Fruit fly (Drosophila melanogaster) whole organism, prepupa: ENCODE results near the gene Josd.
A peak's percentile ranks its signal among the peaks of the same experiment; 100 is the strongest.

Source experiments
- Blimp-1 ChIP-seq: fragments of 200-800 bp; sonication (Bioruptor generic); optimal IDR thresholded peaks from 3 replicates; lab custom pipeline; 2017; ENCODE audit warnings: missing biosample characterization, missing genetic modification characterization, mild to moderate bottlenecking, moderate library complexity, missing genetic modification reagents
- CG10669 ChIP-seq: fragments of 200-800 bp; sonication (Bioruptor generic); optimal IDR thresholded peaks from 3 replicates; lab custom pipeline; 2018; ENCODE audit warnings: missing biosample characterization, mild to moderate bottlenecking, missing genetic modification characterization, moderate library complexity
- CG11762 ChIP-seq: fragments of 200-800 bp; sonication (Bioruptor generic); optimal IDR thresholded peaks from 3 replicates; lab custom pipeline; 2016; ENCODE audit warnings: missing biosample characterization, missing genetic modification characterization; ENCODE audit not compliant: insufficient read depth
- CG11902 ChIP-seq: fragments of 200-800 bp; sonication (Bioruptor generic); optimal IDR thresholded peaks from 3 replicates; lab custom pipeline; 2016; ENCODE audit warnings: missing biosample characterization, missing genetic modification characterization
- CG15336 ChIP-seq: fragments of 200-800 bp; sonication (Bioruptor generic); IDR thresholded peaks from 2 replicates; pipeline ENCODE4 v1.3.6; 2022; ENCODE audit warnings: missing biosample characterization, missing genetic modification characterization
- CG1621 ChIP-seq: fragments of 200-800 bp; sonication (Bioruptor generic); optimal IDR thresholded peaks from 3 replicates; lab custom pipeline; 2018; ENCODE audit warnings: missing biosample characterization, mild to moderate bottlenecking, missing genetic modification characterization
- CG16779 ChIP-seq: fragments of 200-800 bp; sonication (Bioruptor generic); optimal IDR thresholded peaks from 3 replicates; lab custom pipeline; 2017; ENCODE audit warnings: missing biosample characterization, mild to moderate bottlenecking, missing genetic modification characterization
- CG3032 ChIP-seq: fragments of 200-800 bp; optimal IDR thresholded peaks from 2 replicates; lab custom pipeline; 2019; ENCODE audit warnings: missing biosample characterization, mild to moderate bottlenecking, missing genetic modification characterization, moderate library complexity
- CG34406 ChIP-seq: fragments of 200-800 bp; sonication (Bioruptor generic); optimal IDR thresholded peaks from 3 replicates; lab custom pipeline; 2016; ENCODE audit warnings: missing biosample characterization, missing genetic modification characterization
- CG3919 ChIP-seq: fragments of 200-800 bp; sonication (Bioruptor generic); optimal IDR thresholded peaks from 3 replicates; lab custom pipeline; 2016; ENCODE audit warnings: missing biosample characterization, missing genetic modification characterization
- CG4318 ChIP-seq: fragments of 200-800 bp; sonication (Bioruptor generic); optimal IDR thresholded peaks from 3 replicates; lab custom pipeline; 2017; ENCODE audit warnings: missing biosample characterization, mild to moderate bottlenecking, missing genetic modification characterization
- CG6163 ChIP-seq: fragments of 200-800 bp; sonication (Bioruptor generic); IDR thresholded peaks from 3 replicates; pipeline ENCODE4 v1.3.6; 2022; ENCODE audit warnings: missing biosample characterization, missing genetic modification characterization
- CG6276 ChIP-seq: fragments of 200-800 bp; sonication (Bioruptor generic); optimal IDR thresholded peaks from 2 replicates; lab custom pipeline; 2017; ENCODE audit warnings: missing biosample characterization, mild to moderate bottlenecking, missing genetic modification characterization
- CG6792 ChIP-seq: fragments of 200-800 bp; sonication (Bioruptor generic); optimal IDR thresholded peaks from 3 replicates; lab custom pipeline; 2016; ENCODE audit warnings: missing biosample characterization, missing genetic modification characterization
- CG6808 ChIP-seq: fragments of 200-800 bp; sonication (Bioruptor generic); optimal IDR thresholded peaks from 3 replicates; lab custom pipeline; 2017; ENCODE audit warnings: missing biosample characterization, missing genetic modification characterization, mild to moderate bottlenecking, moderate library complexity, missing genetic modification reagents
- CG6854 ChIP-seq: fragments of 200-800 bp; sonication (Bioruptor generic); optimal IDR thresholded peaks from 2 replicates; lab custom pipeline; 2017; ENCODE audit warnings: missing biosample characterization, mild to moderate bottlenecking, missing genetic modification characterization
- CG7368 ChIP-seq: fragments of 200-800 bp; sonication (Bioruptor generic); optimal IDR thresholded peaks from 3 replicates; lab custom pipeline; 2016; ENCODE audit warnings: missing biosample characterization, missing genetic modification characterization
- CG8119 ChIP-seq: fragments of 200-800 bp; sonication (Bioruptor generic); IDR thresholded peaks from 3 replicates; pipeline ENCODE4 v1.3.6; 2022; ENCODE audit warnings: missing biosample characterization, missing genetic modification characterization
- CG8319 ChIP-seq: fragments of 200-800 bp; sonication (Bioruptor generic); optimal IDR thresholded peaks from 3 replicates; lab custom pipeline; 2016; ENCODE audit warnings: missing biosample characterization, missing genetic modification characterization
- CG8632 ChIP-seq: fragments of 200-800 bp; sonication (Bioruptor generic); optimal IDR thresholded peaks from 3 replicates; lab custom pipeline; 2016; ENCODE audit warnings: missing biosample characterization, missing genetic modification characterization
- CG9139 ChIP-seq: fragments of 200-800 bp; sonication (Bioruptor generic); optimal IDR thresholded peaks from 3 replicates; lab custom pipeline; 2017; ENCODE audit warnings: missing biosample characterization, mild to moderate bottlenecking, missing genetic modification characterization
- Eip75B ChIP-seq: fragments of 200-800 bp; sonication (Bioruptor generic); optimal IDR thresholded peaks from 3 replicates; lab custom pipeline; 2016; ENCODE audit warnings: missing biosample characterization, missing genetic modification characterization
- Eip78C ChIP-seq: fragments of 200-800 bp; sonication (Bioruptor generic); peaks from one replicate; lab custom pipeline; 2016; ENCODE audit warnings: missing biosample characterization, missing genetic modification characterization
- Eip93F ChIP-seq: fragments of 200-800 bp; sonication (Bioruptor generic); optimal IDR thresholded peaks from 2 replicates; lab custom pipeline; 2016; ENCODE audit warnings: missing biosample characterization, mild to moderate bottlenecking, missing genetic modification characterization
- Ets21C ChIP-seq: fragments of 200-800 bp; sonication (Bioruptor generic); optimal IDR thresholded peaks from 3 replicates; lab custom pipeline; 2016; ENCODE audit warnings: missing biosample characterization, missing genetic modification characterization
- Gug ChIP-seq: fragments of 200-800 bp; sonication (Bioruptor generic); IDR thresholded peaks from 2 replicates; pipeline ENCODE4 v1.3.6; 2022; ENCODE audit warnings: missing biosample characterization, missing genetic modification characterization
- Hr38 ChIP-seq: sonication (Bioruptor generic); optimal IDR thresholded peaks from 2 replicates; lab custom pipeline; 2016; ENCODE audit warnings: missing biosample characterization, missing genetic modification characterization
- Hr4 ChIP-seq: fragments of 200-800 bp; sonication (Bioruptor generic); optimal IDR thresholded peaks from 3 replicates; lab custom pipeline; 2016; ENCODE audit warnings: missing biosample characterization, missing genetic modification characterization
- Lpt ChIP-seq: fragments of 200-800 bp; sonication (Bioruptor generic); optimal IDR thresholded peaks from 3 replicates; lab custom pipeline; 2016; ENCODE audit warnings: missing biosample characterization, missing genetic modification characterization
- Met ChIP-seq: fragments of 200-800 bp; sonication (Bioruptor generic); optimal IDR thresholded peaks from 3 replicates; lab custom pipeline; 2016; ENCODE audit warnings: missing biosample characterization, missing genetic modification characterization
- OdsH ChIP-seq: fragments of 200-800 bp; sonication (Bioruptor generic); optimal IDR thresholded peaks from 3 replicates; lab custom pipeline; 2016; ENCODE audit warnings: missing biosample characterization, missing genetic modification characterization
- Smox ChIP-seq: fragments of 200-800 bp; sonication (Bioruptor generic); optimal IDR thresholded peaks from 3 replicates; lab custom pipeline; 2016; ENCODE audit warnings: missing biosample characterization, missing genetic modification characterization
- Sox15 ChIP-seq: fragments of 200-800 bp; sonication (Bioruptor generic); optimal IDR thresholded peaks from 3 replicates; lab custom pipeline; 2016; ENCODE audit warnings: missing biosample characterization, missing genetic modification characterization
- acj6 ChIP-seq: fragments of 200-800 bp; sonication (Bioruptor generic); optimal IDR thresholded peaks from 3 replicates; lab custom pipeline; 2016; ENCODE audit warnings: missing biosample characterization, missing genetic modification characterization
- cyc ChIP-seq: fragments of 200-800 bp; sonication (Bioruptor generic); optimal IDR thresholded peaks from 3 replicates; lab custom pipeline; 2016; ENCODE audit warnings: missing biosample characterization, missing genetic modification characterization
- dsx ChIP-seq: fragments of 200-800 bp; optimal IDR thresholded peaks from 3 replicates; lab custom pipeline; 2019; ENCODE audit warnings: missing biosample characterization, mild to moderate bottlenecking, missing genetic modification characterization, moderate library complexity; ENCODE audit not compliant: poor library complexity, severe bottlenecking
- eg ChIP-seq: fragments of 200-800 bp; sonication (Bioruptor generic); IDR thresholded peaks from 3 replicates; pipeline ENCODE4 v1.3.6; 2022; ENCODE audit warnings: missing biosample characterization, missing genetic modification characterization
- esn ChIP-seq: fragments of 200-800 bp; sonication (Bioruptor generic); optimal IDR thresholded peaks from 2 replicates; lab custom pipeline; 2016; ENCODE audit warnings: missing biosample characterization, mild to moderate bottlenecking, missing genetic modification characterization, moderate library complexity
- fkh ChIP-seq: fragments of 200-800 bp; sonication (Bioruptor generic); optimal IDR thresholded peaks from 3 replicates; lab custom pipeline; 2017; ENCODE audit warnings: missing biosample characterization, mild to moderate bottlenecking, missing genetic modification characterization, moderate library complexity
- lz ChIP-seq: fragments of 200-800 bp; sonication (Bioruptor generic); optimal IDR thresholded peaks from 3 replicates; lab custom pipeline; 2016; ENCODE audit warnings: missing biosample characterization, missing genetic modification characterization
- pdm3 ChIP-seq: fragments of 200-800 bp; sonication (Bioruptor generic); optimal IDR thresholded peaks from 3 replicates; lab custom pipeline; 2016; ENCODE audit warnings: missing biosample characterization, missing genetic modification characterization
- salr ChIP-seq, 2 experiments: fragments of 200-800 bp; sonication (Bioruptor generic); optimal IDR thresholded peaks; 3 replicates each; lab custom pipeline; 2016 to 2018; ENCODE audit warnings: missing biosample characterization in 2 of 2, missing genetic modification characterization in 2 of 2, mild to moderate bottlenecking in 1 of 2
- ss ChIP-seq, 2 experiments: fragments of 200-800 bp; sonication (Bioruptor generic); optimal IDR thresholded peaks; 2 replicates in 1 of 2; 3 replicates in 1 of 2; lab custom pipeline; 2017 to 2018; ENCODE audit warnings: mild to moderate bottlenecking in 2 of 2, missing biosample characterization in 2 of 2, missing genetic modification characterization in 2 of 2, moderate library complexity in 1 of 2
- svp ChIP-seq: fragments of 200-800 bp; sonication (Bioruptor generic); peaks from one replicate; lab custom pipeline; 2016; ENCODE audit warnings: missing biosample characterization, missing genetic modification characterization
- topi ChIP-seq: fragments of 200-800 bp; sonication (Bioruptor generic); optimal IDR thresholded peaks from 3 replicates; lab custom pipeline; 2016; ENCODE audit warnings: missing biosample characterization, missing genetic modification characterization
- vri ChIP-seq: fragments of 200-800 bp; sonication (Bioruptor generic); optimal IDR thresholded peaks from 3 replicates; lab custom pipeline; 2016; ENCODE audit warnings: missing biosample characterization, mild to moderate bottlenecking, missing genetic modification characterization

Josd gene

DNA sequence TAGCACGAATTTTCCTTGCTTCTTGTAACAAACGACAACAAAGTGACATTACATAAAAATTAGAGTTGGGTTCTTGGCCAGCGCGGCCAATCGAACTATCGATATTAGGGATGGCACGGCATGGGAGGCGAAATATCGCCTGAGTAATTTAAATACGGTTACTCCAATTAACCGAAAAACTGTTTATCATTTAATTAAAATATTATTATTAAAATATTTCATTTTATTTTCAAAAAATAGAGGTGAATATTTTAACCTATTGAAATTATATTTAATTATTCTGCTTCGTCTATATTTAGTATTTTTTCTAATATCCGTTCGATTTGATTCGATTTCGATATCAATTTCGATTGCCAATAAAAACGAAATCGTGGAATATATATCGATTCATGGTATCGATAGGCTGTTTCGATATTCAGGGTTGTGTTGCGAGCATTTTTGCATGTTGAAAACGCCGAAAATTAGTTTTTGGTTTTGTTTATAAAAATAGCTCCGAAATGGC, 5.5 kb upstream of the Josd start, which contains the start of the genes Rbcn-3A and Spx (continued):
- TF ChIP-seq Hr38 (GFP tag; lab: Kevin White, UChicago), result no peak
- no peak for TF ChIP-seq Sox15 (GFP tag; lab: Kevin White, UChicago)
- no peak for TF ChIP-seq Hr4 (GFP tag; lab: Kevin White, UChicago)
- no peak for TF ChIP-seq CG7368
- peak; percentile 39 for TF ChIP-seq vri (GFP tag; lab: Kevin White, UChicago)
- peak; percentile 45 for TF ChIP-seq dsx
- no peak for TF ChIP-seq CG11902
- TF ChIP-seq CG15336 (GFP tag; lab: Robert Waterston, UW), result no peak
- peak; percentile 10 for TF ChIP-seq CG34406 (GFP tag; lab: Kevin White, UChicago)
- no peak for TF ChIP-seq CG6163
- TF ChIP-seq esn (GFP tag; lab: Kevin White, UChicago), result peak; percentile 42
- TF ChIP-seq Lpt, result no peak
- TF ChIP-seq CG8632 (GFP tag; lab: Kevin White, UChicago), result peak; percentile 20
- TF ChIP-seq CG16779 (tag; lab: Kevin White, UChicago), result no peak
- TF ChIP-seq cyc (GFP tag; lab: Kevin White, UChicago), result no peak
- TF ChIP-seq CG6808 (GFP tag; lab: Kevin White, UChicago), result no peak
- no peak for TF ChIP-seq Eip93F (GFP tag; lab: Kevin White, UChicago)
- no peak for TF ChIP-seq fkh (GFP tag; lab: Kevin White, UChicago)
- 0 out of 3 replicates have a peak, but pooled peaks have one; percentile 13 for TF ChIP-seq eg
- TF ChIP-seq salr (GFP tag; optimal IDR thresholded peaks at IDR 0.05; lab: Kevin White, UChicago), result no peak
- TF ChIP-seq Ets21C (GFP tag; lab: Kevin White, UChicago), result no peak

- TF ChIP-seq Eip78C (GFP tag; lab: Kevin White, UChicago) (no peak), Blimp-1 (GFP tag; lab: Kevin White, UChicago) (no peak), CG11762 (GFP tag; lab: Kevin White, UChicago) (no peak), cyc (GFP tag; lab: Kevin White, UChicago) (no peak), Met (GFP tag; lab: Kevin White, UChicago) (no peak), CG1621 (tag; lab: Kevin White, UChicago) (no peak), pdm3 (GFP tag; lab: Kevin White, UChicago) (no peak), vri (GFP tag; lab: Kevin White, UChicago) (no peak), CG9139 (GFP tag; lab: Kevin White, UChicago) (no peak), CG3032 (tag; lab: Kevin White, UChicago) (no peak)
Observed at dm6 chrX:6259696-6260095, 1.3 kb upstream of the Josd start.

DNA sequence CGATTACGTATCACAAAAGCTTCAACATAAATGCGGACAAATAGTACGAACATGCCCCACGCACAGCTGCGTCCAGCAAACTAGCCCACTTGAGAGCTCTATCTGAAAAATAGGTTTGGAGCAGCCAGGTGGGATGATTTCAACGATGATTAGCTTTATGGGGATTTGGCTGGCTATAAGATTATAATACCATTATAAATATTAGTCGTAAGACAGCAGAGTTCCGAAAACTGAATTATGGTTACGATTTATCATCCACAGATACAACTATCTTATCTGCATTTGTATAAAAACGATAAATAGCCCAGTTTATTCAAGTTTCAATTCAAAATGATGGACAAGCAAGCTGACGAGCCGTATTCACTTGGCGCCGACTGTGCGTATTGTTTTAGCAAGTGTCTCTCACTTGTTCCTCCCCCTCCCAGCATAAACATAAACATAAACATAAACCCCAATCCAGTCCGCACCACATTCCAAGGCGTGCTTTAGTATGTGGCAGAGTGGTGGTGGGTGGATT, 2.7 kb downstream of the Josd start:
- peak; percentile 38 for TF ChIP-seq topi (GFP tag; lab: Kevin White, UChicago)
- peak; percentile 8 for TF ChIP-seq CG6792
- TF ChIP-seq Hr4 (GFP tag; lab: Kevin White, UChicago), result peak; percentile 67
- TF ChIP-seq svp, result peak; percentile 68
- peak; percentile 14 for TF ChIP-seq CG8319 (GFP tag; lab: Kevin White, UChicago)
- TF ChIP-seq acj6 (GFP tag; lab: Kevin White, UChicago), result peak; percentile 21
- no peak for TF ChIP-seq CG11902
- TF ChIP-seq Hr38 (GFP tag; lab: Kevin White, UChicago), result no peak
- no peak for TF ChIP-seq Smox
- TF ChIP-seq CG1621 (tag; lab: Kevin White, UChicago), result no peak
- TF ChIP-seq Lpt, result peak; percentile 24
- peak; percentile 11 for TF ChIP-seq CG4318 (GFP tag; lab: Kevin White, UChicago)
- TF ChIP-seq Eip75B (GFP tag; lab: Kevin White, UChicago), result peak; percentile 16
- TF ChIP-seq Eip93F (GFP tag; lab: Kevin White, UChicago), result no peak
- no peak for TF ChIP-seq Gug
- no peak for TF ChIP-seq CG34406 (GFP tag; lab: Kevin White, UChicago)
- TF ChIP-seq ss (GFP tag; optimal IDR thresholded peaks at IDR 0.05; lab: Kevin White, UChicago), result peak in 1 of 2 experiments; percentile 10
- peak; percentile 19 for TF ChIP-seq CG3919 (GFP tag; lab: Kevin White, UChicago)
- peak; percentile 79 for TF ChIP-seq CG6276 (GFP tag; lab: Kevin White, UChicago)
- TF ChIP-seq OdsH (GFP tag; lab: Kevin White, UChicago), result peak; percentile 22
- peak; percentile 17 for TF ChIP-seq lz (GFP tag; lab: Kevin White, UChicago)
- TF ChIP-seq CG10669 (GFP tag; lab: Kevin White, UChicago), result peak; percentile 21
- TF ChIP-seq salr (GFP tag; optimal IDR thresholded peaks at IDR 0.05; lab: Kevin White, UChicago), result peak in 1 of 2 experiments; percentile 25
- TF ChIP-seq CG7368, result no peak
- no peak for TF ChIP-seq CG6854 (GFP tag; lab: Kevin White, UChicago)
- peak; percentile 53; the same call in 2 of the 3 replicates for TF ChIP-seq eg
- TF ChIP-seq pdm3 (GFP tag; lab: Kevin White, UChicago), result peak; percentile 52
- no peak for TF ChIP-seq CG16779 (tag; lab: Kevin White, UChicago)
- TF ChIP-seq CG8119 (GFP tag; lab: Robert Waterston, UW), result peak; percentile 64; the same call in 2 of the 3 replicates
